Worm (Caenorhabditis elegans): Measurements from ENCODE around the gene Y39A1A.21.

Y39A1A.21 gene

ce11 chrIII:10671894-10672293 lies 34.9 kb downstream of the Y39A1A.21 start:
- TF ChIP-seq F13C5.2 (tag; optimal IDR thresholded peaks at IDR 0.05) (no peak), B0310.2 (tag; optimal IDR thresholded peaks at IDR 0.05) (no peak), ceh-13 (GFP tag; optimal IDR thresholded peaks at IDR 0.05) (no peak), ceh-36 (tag; optimal IDR thresholded peaks at IDR 0.05) (no peak), flt-1 (GFP tag; IDR thresholded peaks at IDR 0.05) (no peak), hnd-1 (tag; optimal IDR thresholded peaks at IDR 0.05) (no peak), ets-7 (tag; optimal IDR thresholded peaks at IDR 0.05) (no peak), ama-1 (optimal IDR thresholded peaks at IDR 0.05) (no peak), tbx-37 (GFP tag; conservative IDR thresholded peaks at IDR 0.05) (no peak), tbx-11 (GFP tag; IDR thresholded peaks at IDR 0.05) (no peak), hmbx-1 (tag; optimal IDR thresholded peaks at IDR 0.05) (no peak), scrt-1 (GFP tag; IDR thresholded peaks at IDR 0.05) (no peak), aly-1 (tag; optimal IDR thresholded peaks at IDR 0.05) (no peak), tra-4 (tag; optimal IDR thresholded peaks at IDR 0.05) (no peak), hmg-4 (GFP tag; optimal IDR thresholded peaks at IDR 0.05) (no peak), sea-1 (GFP tag; conservative IDR thresholded peaks at IDR 0.05) (no peak), pes-1 (GFP tag; IDR thresholded peaks at IDR 0.05) (no peak)

ce11 chrIII:10666640-10667039 lies 40.2 kb downstream of the Y39A1A.21 start:
- TF ChIP-seq sea-1 (GFP tag; conservative IDR thresholded peaks at IDR 0.05) (peak; percentile 58), tbx-11 (GFP tag; IDR thresholded peaks at IDR 0.05) (no peak), hmg-4 (GFP tag; optimal IDR thresholded peaks at IDR 0.05) (peak; percentile 53)

ce11 chrIII:10661292-10661691 lies 45.5 kb downstream of the Y39A1A.21 start:
- TF ChIP-seq sea-1 (GFP tag; conservative IDR thresholded peaks at IDR 0.05) (no peak), ceh-36 (tag; optimal IDR thresholded peaks at IDR 0.05) (no peak), hmbx-1 (tag; optimal IDR thresholded peaks at IDR 0.05) (no peak), scrt-1 (GFP tag; IDR thresholded peaks at IDR 0.05) (no peak), ama-1 (optimal IDR thresholded peaks at IDR 0.05) (no peak), hmg-4 (GFP tag; optimal IDR thresholded peaks at IDR 0.05) (no peak), B0310.2 (tag; optimal IDR thresholded peaks at IDR 0.05) (no peak), tbx-11 (GFP tag; IDR thresholded peaks at IDR 0.05) (no peak), aly-1 (tag; optimal IDR thresholded peaks at IDR 0.05) (no peak), flt-1 (GFP tag; IDR thresholded peaks at IDR 0.05) (no peak), ceh-13 (GFP tag; optimal IDR thresholded peaks at IDR 0.05) (no peak), F13C5.2 (tag; optimal IDR thresholded peaks at IDR 0.05) (no peak), pes-1 (GFP tag; IDR thresholded peaks at IDR 0.05) (no peak)

ce11 chrIII:10658394-10658793 lies 48.4 kb downstream of the Y39A1A.21 start:
- TF ChIP-seq ceh-36 (tag; optimal IDR thresholded peaks at IDR 0.05) (no peak), tbx-37 (GFP tag; conservative IDR thresholded peaks at IDR 0.05) (no peak)

- TF ChIP-seq hmbx-1 (tag; optimal IDR thresholded peaks at IDR 0.05), result no peak
- no peak for TF ChIP-seq ama-1 (optimal IDR thresholded peaks at IDR 0.05)
- TF ChIP-seq ceh-36 (tag; optimal IDR thresholded peaks at IDR 0.05), result no peak
- TF ChIP-seq hmg-4 (GFP tag; optimal IDR thresholded peaks at IDR 0.05), result no peak
- no peak for TF ChIP-seq hnd-1 (tag; optimal IDR thresholded peaks at IDR 0.05)
- no peak for TF ChIP-seq ets-7 (tag; optimal IDR thresholded peaks at IDR 0.05)
These were observed 49.2 kb downstream of the Y39A1A.21 start for ce11 chrIII:10657661-10658060.

ce11 chrIII:10656069-10656468 lies 50.8 kb downstream of the Y39A1A.21 start:
- TF ChIP-seq tbx-11 (GFP tag; IDR thresholded peaks at IDR 0.05) (no peak), hmg-4 (GFP tag; optimal IDR thresholded peaks at IDR 0.05) (no peak), aly-1 (tag; optimal IDR thresholded peaks at IDR 0.05) (no peak), hnd-1 (tag; optimal IDR thresholded peaks at IDR 0.05) (no peak), sea-1 (GFP tag; conservative IDR thresholded peaks at IDR 0.05) (no peak), scrt-1 (GFP tag; IDR thresholded peaks at IDR 0.05) (no peak), pes-1 (GFP tag; IDR thresholded peaks at IDR 0.05) (no peak), B0310.2 (tag; optimal IDR thresholded peaks at IDR 0.05) (no peak), F13C5.2 (tag; optimal IDR thresholded peaks at IDR 0.05) (no peak), tra-4 (tag; optimal IDR thresholded peaks at IDR 0.05) (no peak), tbx-37 (GFP tag; conservative IDR thresholded peaks at IDR 0.05) (no peak), ama-1 (optimal IDR thresholded peaks at IDR 0.05) (no peak), hmbx-1 (tag; optimal IDR thresholded peaks at IDR 0.05) (no peak), ets-7 (tag; optimal IDR thresholded peaks at IDR 0.05) (no peak), ceh-13 (GFP tag; optimal IDR thresholded peaks at IDR 0.05) (no peak), ceh-36 (tag; optimal IDR thresholded peaks at IDR 0.05) (no peak), flt-1 (GFP tag; IDR thresholded peaks at IDR 0.05) (no peak)

ce11 chrIII:10654718-10655117 lies 52.1 kb downstream of the Y39A1A.21 start, which contains the start of gene cnt-2:
Gene cnt-2, plus strand, starts transcription at chrIII:10655018.
- no peak for TF ChIP-seq ama-1 (optimal IDR thresholded peaks at IDR 0.05)
- no peak for TF ChIP-seq ceh-13 (GFP tag; optimal IDR thresholded peaks at IDR 0.05)
- TF ChIP-seq aly-1 (tag; optimal IDR thresholded peaks at IDR 0.05), result no peak
- TF ChIP-seq ets-7 (tag; optimal IDR thresholded peaks at IDR 0.05), result no peak
- no peak for TF ChIP-seq F13C5.2 (tag; optimal IDR thresholded peaks at IDR 0.05)
- no peak for TF ChIP-seq hmbx-1 (tag; optimal IDR thresholded peaks at IDR 0.05)
- TF ChIP-seq sea-1 (GFP tag; conservative IDR thresholded peaks at IDR 0.05), result no peak

ce11 chrIII:10653479-10653878 lies 53.3 kb downstream of the Y39A1A.21 start:
- TF ChIP-seq ceh-13 (GFP tag; optimal IDR thresholded peaks at IDR 0.05), result no peak

- TF ChIP-seq flt-1 (GFP tag; IDR thresholded peaks at IDR 0.05), result no peak
- no peak for TF ChIP-seq sea-1 (GFP tag; conservative IDR thresholded peaks at IDR 0.05)
- no peak for TF ChIP-seq hmg-4 (GFP tag; optimal IDR thresholded peaks at IDR 0.05)
- no peak for TF ChIP-seq ets-7 (tag; optimal IDR thresholded peaks at IDR 0.05)
- TF ChIP-seq ceh-13 (GFP tag; optimal IDR thresholded peaks at IDR 0.05), result no peak
- TF ChIP-seq scrt-1 (GFP tag; IDR thresholded peaks at IDR 0.05), result no peak
- no peak for TF ChIP-seq B0310.2 (tag; optimal IDR thresholded peaks at IDR 0.05)
- TF ChIP-seq ama-1 (optimal IDR thresholded peaks at IDR 0.05), result no peak
- no peak for TF ChIP-seq F13C5.2 (tag; optimal IDR thresholded peaks at IDR 0.05)
- TF ChIP-seq hnd-1 (tag; optimal IDR thresholded peaks at IDR 0.05), result no peak
- TF ChIP-seq tbx-37 (GFP tag; conservative IDR thresholded peaks at IDR 0.05), result no peak
- no peak for TF ChIP-seq tbx-11 (GFP tag; IDR thresholded peaks at IDR 0.05)
- TF ChIP-seq aly-1 (tag; optimal IDR thresholded peaks at IDR 0.05), result no peak
- TF ChIP-seq tra-4 (tag; optimal IDR thresholded peaks at IDR 0.05), result no peak
- no peak for TF ChIP-seq ceh-36 (tag; optimal IDR thresholded peaks at IDR 0.05)
- no peak for TF ChIP-seq hmbx-1 (tag; optimal IDR thresholded peaks at IDR 0.05)
- no peak for TF ChIP-seq pes-1 (GFP tag; IDR thresholded peaks at IDR 0.05)
These were observed 54.0 kb downstream of the Y39A1A.21 start for ce11 chrIII:10652833-10653232.

Measured in whole organism, early embryonic.